Fruit fly (Drosophila melanogaster): Measurements from ENCODE around the gene CCT2.

The CCT2 gene

DNA sequence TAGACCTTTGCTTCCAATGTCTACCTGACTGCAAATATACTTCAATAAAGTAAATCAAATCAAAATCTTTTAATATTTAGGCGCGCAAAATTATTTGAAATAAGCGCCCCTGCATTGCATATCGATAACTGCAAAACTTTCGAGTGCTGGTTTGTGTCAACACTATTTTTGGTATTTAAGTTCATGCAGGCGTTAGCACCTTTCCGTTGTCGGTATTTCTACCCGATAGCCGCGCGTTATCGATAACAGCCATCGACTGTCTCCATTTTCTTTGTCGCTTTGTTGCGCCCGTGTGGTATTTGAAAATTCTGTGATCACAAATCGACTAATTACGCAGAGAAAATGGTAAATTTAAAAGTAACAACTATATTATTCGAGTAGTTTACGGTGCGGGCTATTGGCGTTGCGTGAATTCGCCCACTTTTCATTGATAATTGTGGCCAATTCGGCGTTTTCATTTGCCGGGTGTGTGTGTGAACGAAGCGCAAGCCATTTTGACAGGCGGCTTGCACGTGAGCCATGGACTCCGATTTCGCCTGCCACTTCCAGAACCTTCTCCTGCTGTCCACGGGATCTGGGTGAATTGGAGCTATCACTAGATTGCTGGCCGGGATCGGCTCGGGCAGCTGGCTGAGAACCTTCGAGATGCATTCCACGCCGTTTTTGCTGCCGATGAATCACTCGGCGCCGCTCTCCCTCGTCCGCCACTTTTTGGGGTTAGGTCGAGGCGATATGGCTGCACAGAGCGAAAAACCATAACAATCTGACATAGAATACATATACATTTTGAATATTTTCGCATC lies at the start of gene CCT2:
TSS of gene CCT2 (plus strand) at position 260 of the 803 bp plus-strand sequence.
- peak; percentile 69 for TF ChIP-seq CG17801 (GFP tag; optimal IDR thresholded peaks at IDR 0.05; ENCODE audit: partially characterized antibody)

DNA sequence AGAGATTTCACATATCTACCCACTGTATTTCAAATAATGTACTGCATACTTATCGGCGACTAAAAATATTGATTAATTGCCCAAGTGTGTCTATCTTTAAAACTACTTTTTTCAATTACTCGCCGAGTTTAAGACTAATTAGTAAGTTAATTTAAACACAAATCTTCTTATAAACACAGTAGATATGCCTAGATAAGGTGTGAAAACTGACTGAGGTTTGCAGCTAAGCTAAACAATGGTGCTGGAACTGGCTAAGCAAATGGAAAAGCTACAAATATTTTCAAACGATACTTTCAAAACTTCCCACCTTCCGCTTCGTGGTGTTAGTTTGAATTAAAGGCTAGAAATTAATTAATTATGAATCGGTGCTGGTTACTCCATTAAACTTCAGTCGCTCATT lies 48.5 kb upstream of the CCT2 start:
- no peak for TF ChIP-seq CG17801 (GFP tag; optimal IDR thresholded peaks at IDR 0.05; ENCODE audit: partially characterized antibody)

DNA sequence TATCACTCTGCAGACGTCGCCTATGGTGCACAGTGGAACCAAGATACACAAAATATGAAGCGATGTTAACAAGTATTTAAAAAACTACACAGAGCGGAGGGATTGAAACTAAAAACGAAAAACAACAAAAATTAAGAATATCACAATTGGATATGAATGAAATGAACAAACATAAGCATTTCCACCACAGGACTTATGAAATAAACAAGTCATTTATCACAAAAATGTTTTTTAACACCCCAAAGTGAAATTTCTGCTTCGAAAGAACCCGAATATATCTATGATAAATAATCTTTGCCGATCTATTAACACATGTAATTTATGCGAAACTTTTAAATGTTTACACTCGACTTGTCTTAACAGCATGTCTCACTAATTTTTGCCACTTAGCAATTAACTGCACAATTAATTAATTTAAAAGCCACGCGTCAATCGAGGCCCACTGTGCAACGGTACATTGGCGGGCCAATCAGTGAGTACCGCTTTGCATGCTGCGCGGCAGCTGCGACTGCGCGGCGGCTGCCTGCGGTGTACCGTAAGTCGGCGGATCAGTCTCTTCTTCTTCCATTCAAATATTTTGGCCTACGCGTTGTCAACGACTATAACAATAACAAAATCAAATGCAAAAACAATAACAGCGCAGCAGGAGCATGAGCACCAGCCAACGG lies 47.4 kb upstream of the CCT2 start:
- TF ChIP-seq CG17801 (GFP tag; optimal IDR thresholded peaks at IDR 0.05; ENCODE audit: partially characterized antibody), result peak; percentile 10

DNA sequence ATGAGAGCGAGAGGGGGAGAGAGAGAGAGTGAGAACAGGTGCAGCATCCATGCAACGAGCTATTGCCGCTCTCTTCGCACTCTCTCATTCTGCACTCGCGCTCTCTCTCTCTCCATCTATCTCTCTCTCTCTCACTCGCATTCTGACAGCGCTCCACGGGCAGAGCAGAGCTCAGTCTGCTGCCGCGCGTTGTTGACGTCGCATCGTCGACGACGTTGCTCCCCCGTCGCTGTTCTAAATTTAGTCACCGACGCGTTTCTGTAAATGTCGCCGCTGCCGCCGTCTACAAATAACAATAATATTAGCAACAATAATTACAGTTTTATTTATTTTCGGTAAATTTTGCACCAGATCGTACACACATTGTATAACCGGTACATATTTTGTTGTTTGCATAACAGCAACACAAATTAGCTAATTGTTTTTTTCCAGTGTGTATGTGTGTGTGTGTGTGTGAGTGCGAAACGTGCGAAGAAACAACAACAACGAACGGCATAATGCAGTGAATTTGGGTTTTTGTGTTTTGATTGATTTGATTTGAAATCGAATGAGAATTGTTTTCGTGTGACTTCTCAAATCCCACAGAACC lies 46.8 kb upstream of the CCT2 start:
- peak; percentile 59 for TF ChIP-seq CG17801 (GFP tag; optimal IDR thresholded peaks at IDR 0.05; ENCODE audit: partially characterized antibody)

DNA sequence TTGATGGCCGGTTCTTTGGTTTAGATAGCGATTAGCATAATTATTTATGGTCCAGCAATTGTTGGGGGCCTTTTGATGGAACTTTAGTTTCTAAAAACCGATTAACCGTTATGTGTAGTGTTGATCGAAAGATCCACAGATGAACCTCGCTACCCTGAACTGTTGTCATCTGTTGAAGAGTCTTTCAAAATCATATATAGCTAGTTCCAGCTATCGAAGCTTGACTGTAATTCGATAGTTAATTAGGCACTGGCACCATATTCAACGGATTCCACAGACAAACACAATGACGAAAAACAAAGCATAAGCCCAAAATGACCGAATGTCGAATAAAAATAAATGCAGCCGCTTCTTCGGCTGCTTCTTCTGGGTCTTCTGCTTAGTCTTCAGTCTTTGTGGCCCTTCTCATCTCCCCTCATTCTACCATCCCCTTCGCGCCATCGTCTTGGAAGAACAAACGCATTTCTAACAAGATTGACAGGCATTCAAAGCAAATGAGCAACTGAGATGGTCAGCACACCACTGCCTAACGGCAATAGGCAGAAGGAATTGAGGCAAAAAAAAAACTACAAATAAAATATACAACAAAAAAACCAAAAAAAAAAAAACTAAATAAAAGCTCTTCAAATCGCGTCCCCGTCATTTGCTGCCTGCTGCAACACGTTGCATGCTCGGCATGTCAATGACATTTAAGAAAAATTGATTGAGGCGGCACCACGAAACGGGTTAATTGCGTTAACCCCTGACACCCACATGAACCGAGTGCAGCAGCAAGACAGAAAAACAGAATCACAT lies 45.4 kb upstream of the CCT2 start:
- no peak for TF ChIP-seq CG17801 (GFP tag; optimal IDR thresholded peaks at IDR 0.05; ENCODE audit: partially characterized antibody)

DNA sequence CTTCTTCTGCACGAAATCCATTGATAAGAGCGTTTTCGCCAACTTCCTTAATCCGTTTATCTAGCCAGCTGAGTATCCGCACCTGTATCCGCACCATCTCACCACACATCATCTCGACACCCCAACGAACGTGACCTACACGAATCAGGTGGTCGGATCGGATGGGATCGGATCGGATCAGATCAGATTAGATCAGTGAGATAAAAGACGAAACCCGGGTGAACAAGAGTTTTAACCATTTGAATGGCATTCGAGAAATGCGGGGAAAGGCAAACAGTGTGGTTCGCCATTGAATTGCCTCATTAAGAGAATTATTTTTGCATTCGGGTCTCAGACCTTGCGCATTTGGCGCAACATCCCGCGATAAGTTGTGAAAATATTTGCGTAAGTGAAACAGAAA lies 44.5 kb upstream of the CCT2 start:
- TF ChIP-seq CG17801 (GFP tag; optimal IDR thresholded peaks at IDR 0.05; ENCODE audit: partially characterized antibody), result no peak

DNA sequence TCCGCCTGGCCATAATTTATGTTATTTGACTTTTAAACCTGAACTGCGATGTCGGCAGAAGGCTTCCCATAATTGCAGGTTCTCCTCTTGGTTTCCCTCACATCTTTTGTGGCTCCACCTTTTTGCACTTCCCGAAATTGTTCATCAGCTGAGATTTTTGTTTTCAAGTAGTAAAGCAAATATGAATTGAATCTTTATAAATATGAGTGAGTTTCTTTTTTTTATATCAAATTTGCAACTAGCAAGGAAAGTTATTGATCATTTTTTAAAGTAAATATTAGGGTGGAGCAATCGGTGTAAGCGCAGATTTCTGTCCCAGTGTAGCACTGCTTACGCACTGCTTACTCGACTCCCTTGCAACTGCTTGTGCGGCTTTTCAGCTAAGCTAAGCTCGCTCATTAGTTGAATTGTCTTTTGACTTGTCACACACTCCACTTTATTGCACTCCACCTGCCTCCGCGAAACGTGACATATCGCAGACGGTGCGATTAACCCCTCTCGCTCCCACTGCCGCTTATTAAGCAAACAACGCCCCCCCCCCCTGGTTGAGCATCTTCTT lies 42.9 kb upstream of the CCT2 start:
- TF ChIP-seq CG17801 (GFP tag; optimal IDR thresholded peaks at IDR 0.05; ENCODE audit: partially characterized antibody), result no peak

DNA sequence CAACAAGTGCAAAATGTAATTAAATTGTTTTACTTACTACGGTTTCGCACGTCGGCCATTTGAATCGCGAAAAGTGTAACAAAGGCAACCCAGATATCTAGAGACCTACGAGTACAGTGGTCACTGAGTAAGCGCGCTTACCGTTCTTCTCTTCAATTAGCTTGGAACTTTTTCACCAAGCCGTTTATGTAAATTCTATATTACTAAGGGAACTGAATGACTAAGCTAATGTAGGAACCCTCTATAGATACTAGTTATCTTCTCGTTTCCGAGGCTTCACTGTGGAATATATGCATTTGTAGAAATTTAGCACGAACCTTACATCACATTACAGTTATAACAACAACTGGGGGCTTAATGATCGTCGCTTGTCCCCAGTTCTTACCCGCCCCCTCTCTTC lies 42.3 kb upstream of the CCT2 start:
- peak; percentile 97 for TF ChIP-seq CG17801 (GFP tag; optimal IDR thresholded peaks at IDR 0.05; ENCODE audit: partially characterized antibody)

DNA sequence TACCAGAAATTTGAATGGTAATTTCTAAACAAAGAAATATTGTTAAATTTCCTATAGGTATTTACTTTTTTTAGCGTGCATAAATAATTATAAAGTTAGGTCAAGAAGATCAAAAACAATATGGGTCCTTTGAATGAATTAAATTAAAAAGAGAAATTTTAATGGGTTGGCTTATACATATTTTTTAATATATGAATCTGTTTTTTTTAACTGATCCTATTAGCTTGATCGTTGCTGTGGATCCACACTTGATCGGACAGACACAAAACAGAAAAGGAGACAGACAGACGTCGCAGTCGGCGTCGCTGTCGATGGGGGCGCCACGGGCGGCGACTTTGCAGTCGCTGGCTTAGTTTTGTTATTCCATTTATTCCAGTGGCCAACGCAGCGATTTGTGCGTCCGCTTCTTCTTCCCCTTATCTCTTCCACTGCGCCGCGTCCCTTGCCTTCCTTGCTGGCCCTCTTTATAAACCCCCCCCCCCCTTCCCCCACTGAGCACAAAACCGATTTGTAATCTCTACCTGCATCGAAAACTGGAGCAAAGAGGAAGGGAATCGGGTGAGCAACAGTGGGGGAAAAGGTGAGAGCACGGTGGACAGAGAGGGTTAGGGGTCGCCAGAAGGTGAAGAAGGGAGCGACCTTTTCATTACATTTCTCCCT lies 41.5 kb upstream of the CCT2 start:
- peak; percentile 83 for TF ChIP-seq CG17801 (GFP tag; optimal IDR thresholded peaks at IDR 0.05; ENCODE audit: partially characterized antibody)

DNA sequence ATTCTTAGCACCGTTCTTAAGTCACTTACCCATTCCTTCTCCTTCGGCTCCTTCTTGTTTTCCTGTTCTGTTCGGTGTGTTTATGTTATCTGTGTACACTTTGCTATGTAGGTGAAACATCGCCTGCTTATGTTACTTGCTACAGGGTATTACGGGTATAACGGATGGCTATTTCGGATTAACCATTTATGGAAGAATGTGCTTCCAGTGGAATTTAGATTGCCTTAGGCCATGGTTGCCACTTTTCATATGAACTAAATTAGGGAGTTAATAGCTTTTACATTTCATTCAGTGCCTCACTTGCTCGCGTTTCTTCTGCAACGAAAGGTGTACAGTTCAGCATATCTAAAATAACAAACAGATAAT lies 40.9 kb upstream of the CCT2 start:
- peak; percentile 41 for TF ChIP-seq CG17801 (GFP tag; optimal IDR thresholded peaks at IDR 0.05; ENCODE audit: partially characterized antibody)

DNA sequence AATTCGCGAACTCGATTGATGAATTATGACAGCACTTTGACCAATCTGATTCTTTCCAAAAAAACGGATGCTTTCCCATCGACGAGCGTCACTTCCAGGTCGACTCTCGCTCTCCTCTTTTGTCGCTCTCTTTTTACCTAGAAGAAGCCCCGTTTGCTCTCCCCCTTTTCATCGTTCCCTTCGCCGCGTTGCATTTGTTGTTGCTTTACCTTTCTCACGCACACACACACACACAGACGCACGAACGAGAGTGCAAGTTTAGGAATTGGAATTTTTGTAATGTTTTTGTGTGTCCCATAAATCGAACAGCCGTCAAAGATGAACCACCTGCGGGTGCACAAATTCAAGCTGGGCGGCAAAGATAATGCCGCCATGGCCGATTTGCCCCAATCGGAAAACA lies 40.4 kb upstream of the CCT2 start:
- TF ChIP-seq CG17801 (GFP tag; optimal IDR thresholded peaks at IDR 0.05; ENCODE audit: partially characterized antibody), result no peak

DNA sequence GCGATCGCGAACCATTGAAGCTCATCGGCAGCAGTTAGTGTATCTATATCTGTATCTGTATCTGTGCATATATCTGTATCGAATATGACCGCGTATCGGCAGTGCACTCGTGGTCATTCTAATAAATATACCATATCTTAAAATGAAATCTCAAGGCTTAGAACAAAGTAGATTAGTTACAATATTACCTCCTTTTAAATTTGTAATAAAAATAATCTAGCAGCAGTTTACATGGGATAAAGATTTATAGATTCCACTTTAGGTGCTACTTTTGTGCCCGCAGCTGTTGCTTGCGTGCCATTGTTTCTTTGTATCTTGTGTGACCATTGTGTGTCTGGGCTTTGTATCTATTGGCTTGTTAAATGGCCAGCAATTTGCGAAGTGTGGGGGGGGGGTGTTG lies 29.2 kb upstream of the CCT2 start:
- peak; percentile 59 for TF ChIP-seq CG17801 (GFP tag; optimal IDR thresholded peaks at IDR 0.05; ENCODE audit: partially characterized antibody)

DNA sequence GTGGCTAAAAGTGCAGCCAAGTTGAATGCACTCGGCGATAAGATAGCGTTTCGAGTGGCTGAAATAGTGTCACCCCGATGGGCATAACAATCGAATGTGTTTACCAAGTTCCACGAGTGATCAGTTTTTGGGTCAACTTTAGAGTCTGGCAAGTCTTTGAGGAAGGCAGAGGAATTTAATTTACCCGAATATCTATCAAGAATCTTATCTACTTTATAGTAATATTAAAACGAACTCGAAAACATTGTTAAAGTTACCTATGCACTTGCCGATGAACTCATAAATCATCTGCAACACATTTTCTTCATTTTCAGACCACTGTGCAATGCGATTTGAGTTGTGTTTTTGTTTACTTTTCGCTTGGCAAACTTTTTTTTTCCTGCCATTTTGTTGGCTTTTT lies 28.0 kb upstream of the CCT2 start:
- peak; percentile 40 for TF ChIP-seq CG17801 (GFP tag; optimal IDR thresholded peaks at IDR 0.05; ENCODE audit: partially characterized antibody)

DNA sequence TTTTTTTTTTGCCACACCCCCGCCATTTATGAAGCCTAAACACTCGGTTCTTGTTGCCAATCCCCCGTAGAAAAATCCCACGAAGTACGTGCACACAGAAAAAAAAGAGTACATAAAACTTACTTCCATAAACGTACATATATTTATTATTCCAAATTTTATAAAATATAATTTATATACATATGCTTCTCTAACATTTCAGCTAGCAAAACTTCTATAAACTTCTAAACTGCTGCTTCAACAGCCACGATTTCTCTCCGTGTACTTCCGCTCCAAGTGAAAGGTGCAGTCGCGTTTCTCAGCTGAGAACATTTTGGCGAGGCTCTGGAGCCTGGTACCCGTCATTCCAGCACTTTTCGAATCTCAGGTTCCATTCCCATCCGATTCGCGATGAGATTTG lies 26.6 kb upstream of the CCT2 start:
- TF ChIP-seq CG17801 (GFP tag; optimal IDR thresholded peaks at IDR 0.05; ENCODE audit: partially characterized antibody), result no peak

DNA sequence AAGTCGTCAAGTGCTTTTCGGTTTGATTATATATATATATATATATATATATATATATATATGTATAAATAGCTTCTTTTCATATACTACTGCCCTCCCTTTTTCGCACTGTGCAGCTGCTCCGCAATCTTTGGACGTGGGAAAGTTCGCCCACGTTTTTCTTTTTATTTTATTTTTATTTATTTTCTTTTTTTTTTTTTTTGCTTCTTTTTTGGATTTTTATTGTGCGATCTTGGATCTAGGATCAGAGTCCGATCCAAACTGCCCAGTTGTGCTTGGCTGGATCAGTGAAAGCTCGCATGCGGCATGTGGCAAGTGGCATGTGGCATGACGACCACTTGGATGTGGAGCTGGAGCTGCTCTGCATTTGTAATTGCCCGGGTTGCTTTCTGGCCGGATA lies 25.9 kb upstream of the CCT2 start:
- no peak for TF ChIP-seq CG17801 (GFP tag; optimal IDR thresholded peaks at IDR 0.05; ENCODE audit: partially characterized antibody)

Data from ovary, adult (tissue).